Fruit fly (Drosophila melanogaster) whole organism, embryonic: ENCODE results near the gene EMC3.

ENCODE experiments used
- Adf1 ChIP-seq: fragments of 200-800 bp; sonication (Bioruptor generic); IDR thresholded peaks from 2 replicates; pipeline ENCODE4 v1.3.6; 2022; ENCODE audit warnings: missing biosample characterization, missing genetic modification characterization
- B-H1 ChIP-seq: fragments of 200-800 bp; sonication (Bioruptor generic); IDR thresholded peaks from 3 replicates; pipeline ENCODE4 v1.3.6; 2022; ENCODE audit warnings: missing biosample characterization, missing genetic modification characterization
- CG10462 ChIP-seq: fragments of 200-800 bp; sonication (Bioruptor generic); optimal IDR thresholded peaks from 2 replicates; lab custom pipeline; 2016; ENCODE audit warnings: missing biosample characterization, missing genetic modification characterization
- CG10654 ChIP-seq: fragments of 200-800 bp; sonication (Bioruptor generic); optimal IDR thresholded peaks from 2 replicates; lab custom pipeline; 2016; ENCODE audit warnings: missing biosample characterization, missing genetic modification characterization
- CG10959 ChIP-seq: fragments of 200-800 bp; sonication (Bioruptor generic); IDR thresholded peaks from 2 replicates; pipeline ENCODE4 v1.3.6; 2022; ENCODE audit warnings: missing biosample characterization, missing genetic modification characterization
- CG11723 ChIP-seq: fragments of 200-800 bp; sonication (Bioruptor generic); optimal IDR thresholded peaks from 2 replicates; lab custom pipeline; 2017; ENCODE audit warnings: missing biosample characterization, mild to moderate bottlenecking, missing genetic modification characterization
- CG12299 ChIP-seq: fragments of 200-800 bp; sonication (Bioruptor generic); optimal IDR thresholded peaks from 2 replicates; lab custom pipeline; 2018; ENCODE audit warnings: missing biosample characterization, mild to moderate bottlenecking, missing genetic modification characterization
- CG15601 ChIP-seq: fragments of 200-800 bp; sonication (Bioruptor generic); optimal IDR thresholded peaks from 3 replicates; lab custom pipeline; 2019; ENCODE audit warnings: missing biosample characterization, mild to moderate bottlenecking, missing genetic modification characterization, moderate library complexity
- CG15696 ChIP-seq: fragments of 200-800 bp; sonication (Bioruptor generic); optimal IDR thresholded peaks from 2 replicates; lab custom pipeline; 2019; ENCODE audit warnings: missing biosample characterization, mild to moderate bottlenecking, missing genetic modification characterization, moderate library complexity
- CG1647 ChIP-seq: fragments of 200-800 bp; sonication (Bioruptor generic); optimal IDR thresholded peaks from 3 replicates; lab custom pipeline; 2016; ENCODE audit warnings: missing biosample characterization, missing genetic modification characterization
- CG17186 ChIP-seq: fragments of 200-800 bp; sonication (Bioruptor generic); optimal IDR thresholded peaks from 3 replicates; lab custom pipeline; 2017; ENCODE audit warnings: missing biosample characterization, missing genetic modification reagents, missing genetic modification characterization
- CG17328 ChIP-seq: fragments of 200-800 bp; sonication (Bioruptor generic); IDR thresholded peaks from 2 replicates; pipeline ENCODE4 v1.3.6; 2022; ENCODE audit warnings: missing biosample characterization, missing genetic modification characterization
- CG17912 ChIP-seq: fragments of 200-800 bp; sonication (Bioruptor generic); optimal IDR thresholded peaks from 2 replicates; lab custom pipeline; 2018; ENCODE audit warnings: missing biosample characterization, mild to moderate bottlenecking, missing genetic modification characterization
- CG31224 ChIP-seq: fragments of 200-800 bp; sonication (Bioruptor generic); IDR thresholded peaks from 2 replicates; pipeline ENCODE4 v1.3.6; 2022; ENCODE audit warnings: missing biosample characterization, missing genetic modification characterization
- CG33557 ChIP-seq: fragments of 200-800 bp; sonication (Bioruptor generic); optimal IDR thresholded peaks from 2 replicates; lab custom pipeline; 2019; ENCODE audit warnings: missing biosample characterization, mild to moderate bottlenecking, missing genetic modification characterization, moderate library complexity
- CG34376 ChIP-seq: fragments of 200-800 bp; sonication (Bioruptor generic); optimal IDR thresholded peaks from 2 replicates; lab custom pipeline; 2018; ENCODE audit warnings: missing biosample characterization, mild to moderate bottlenecking, missing genetic modification characterization
- CG4360 ChIP-seq: fragments of 200-800 bp; sonication (Bioruptor generic); IDR thresholded peaks from 2 replicates; pipeline ENCODE4 v1.3.6; 2022; ENCODE audit warnings: missing biosample characterization, missing genetic modification characterization
- CG4617 ChIP-seq: fragments of 200-800 bp; sonication (Bioruptor generic); optimal IDR thresholded peaks from 3 replicates; lab custom pipeline; 2016; ENCODE audit warnings: missing biosample characterization, missing genetic modification characterization, borderline replicate concordance
- CG5953 ChIP-seq: fragments of 200-800 bp; sonication (Bioruptor generic); IDR thresholded peaks from 2 replicates; pipeline ENCODE4 v1.3.6; 2022; ENCODE audit warnings: missing biosample characterization, missing genetic modification characterization
- CG7357 ChIP-seq: fragments of 200-800 bp; sonication (Bioruptor generic); IDR thresholded peaks from 3 replicates; pipeline ENCODE4 v1.3.6; 2022; ENCODE audit warnings: missing biosample characterization, missing genetic modification characterization
- CG8478 ChIP-seq: fragments of >200 bp; optimal IDR thresholded peaks from 2 replicates; lab custom pipeline; 2018
- CG9215 ChIP-seq: fragments of 200-800 bp; sonication (Bioruptor generic); IDR thresholded peaks from 2 replicates; pipeline ENCODE4 v1.3.6; 2022; ENCODE audit warnings: missing biosample characterization, missing genetic modification characterization
- CG9437 ChIP-seq: fragments of 200-800 bp; sonication (Bioruptor generic); optimal IDR thresholded peaks from 2 replicates; lab custom pipeline; 2018; ENCODE audit warnings: missing biosample characterization, mild to moderate bottlenecking, missing genetic modification characterization
- CG9727 ChIP-seq: fragments of 200-800 bp; sonication (Bioruptor generic); optimal IDR thresholded peaks from 3 replicates; lab custom pipeline; 2017; ENCODE audit warnings: missing biosample characterization, mild to moderate bottlenecking, missing genetic modification characterization
- CG9797 ChIP-seq: fragments of 200-800 bp; sonication (Bioruptor generic); optimal IDR thresholded peaks from 3 replicates; lab custom pipeline; 2018; ENCODE audit warnings: missing biosample characterization, mild to moderate bottlenecking, missing genetic modification characterization
- Camta ChIP-seq: fragments of 200-800 bp; sonication (Bioruptor generic); optimal IDR thresholded peaks from 2 replicates; lab custom pipeline; 2016; ENCODE audit warnings: missing biosample characterization, missing genetic modification characterization
- Chrac-16 ChIP-seq: fragments of 200-800 bp; sonication (Bioruptor generic); optimal IDR thresholded peaks from 3 replicates; lab custom pipeline; 2016; ENCODE audit warnings: missing biosample characterization, missing genetic modification characterization
- Deaf1 ChIP-seq: fragments of 200-800 bp; optimal IDR thresholded peaks from 3 replicates; lab custom pipeline; 2019; ENCODE audit warnings: missing biosample characterization, mild to moderate bottlenecking, missing genetic modification characterization, moderate library complexity
- Doc3 ChIP-seq: fragments of 200-800 bp; sonication (Bioruptor generic); IDR thresholded peaks from 3 replicates; pipeline ENCODE4 v1.3.6; 2022; ENCODE audit warnings: missing biosample characterization, missing genetic modification characterization; ENCODE audit not compliant: partially characterized antibody
- E2f1 ChIP-seq: fragments of 200-800 bp; sonication (Bioruptor generic); IDR thresholded peaks from 2 replicates; pipeline ENCODE4 v1.3.6; 2022; ENCODE audit warnings: missing biosample characterization, missing genetic modification characterization
- Ets65A ChIP-seq: fragments of 200-800 bp; sonication (Bioruptor generic); peaks from one replicate; lab custom pipeline; 2016; ENCODE audit warnings: missing biosample characterization, missing genetic modification characterization
- HHEX ChIP-seq: fragments of 200-800 bp; sonication (Bioruptor generic); optimal IDR thresholded peaks from 3 replicates; lab custom pipeline; 2017; ENCODE audit warnings: missing biosample characterization, mild to moderate bottlenecking, missing genetic modification characterization, missing genetic modification reagents
- Hr51 ChIP-seq, 2 experiments: fragments of 200-800 bp; sonication (Bioruptor generic); optimal IDR thresholded peaks; 2 replicates in 1 of 2; 3 replicates in 1 of 2; lab custom pipeline; 2016 to 2018; ENCODE audit warnings: missing biosample characterization in 2 of 2, missing genetic modification characterization in 2 of 2, mild to moderate bottlenecking in 1 of 2, moderate library complexity in 1 of 2
- MTF-1 ChIP-seq: fragments of 200-800 bp; sonication (Bioruptor generic); optimal IDR thresholded peaks from 2 replicates; lab custom pipeline; 2018; ENCODE audit warnings: missing biosample characterization, mild to moderate bottlenecking, missing genetic modification characterization, borderline replicate concordance
- Nf-YC ChIP-seq: fragments of 200-800 bp; optimal IDR thresholded peaks from 3 replicates; lab custom pipeline; 2019; ENCODE audit warnings: missing biosample characterization, mild to moderate bottlenecking, missing genetic modification characterization, moderate library complexity
- Sry-δ ChIP-seq: fragments of 200-800 bp; sonication (Bioruptor generic); optimal IDR thresholded peaks from 2 replicates; lab custom pipeline; 2016; ENCODE audit warnings: missing biosample characterization, missing genetic modification characterization
- Xrp1 ChIP-seq: fragments of 200-800 bp; sonication (Bioruptor generic); IDR thresholded peaks from 2 replicates; pipeline ENCODE4 v1.3.6; 2022; ENCODE audit warnings: missing biosample characterization, missing genetic modification characterization
- chn ChIP-seq: fragments of 200-800 bp; sonication (Bioruptor generic); optimal IDR thresholded peaks from 2 replicates; lab custom pipeline; 2016; ENCODE audit warnings: missing biosample characterization, missing genetic modification characterization
- dmrt11E ChIP-seq: fragments of 200-800 bp; sonication (Bioruptor generic); optimal IDR thresholded peaks from 3 replicates; lab custom pipeline; 2018; ENCODE audit warnings: missing biosample characterization, mild to moderate bottlenecking, missing genetic modification characterization, moderate library complexity
- gro ChIP-seq: fragments of 200-800 bp; sonication (Bioruptor generic); optimal IDR thresholded peaks from 2 replicates; lab custom pipeline; 2016; ENCODE audit warnings: missing biosample characterization, missing genetic modification characterization
- ham ChIP-seq: fragments of 200-800 bp; sonication (Bioruptor generic); IDR thresholded peaks from 2 replicates; pipeline ENCODE4 v1.3.6; 2022; ENCODE audit warnings: missing biosample characterization, missing genetic modification characterization
- inv ChIP-seq: fragments of 200-800 bp; sonication (Bioruptor generic); IDR thresholded peaks from 2 replicates; pipeline ENCODE4 v1.3.6; 2022; ENCODE audit warnings: missing biosample characterization, missing genetic modification characterization; ENCODE audit not compliant: partially characterized antibody
- klu ChIP-seq: fragments of 200-800 bp; sonication (Bioruptor generic); IDR thresholded peaks from 2 replicates; pipeline ENCODE4 v1.3.6; 2022; ENCODE audit warnings: missing biosample characterization, missing genetic modification characterization
- odd ChIP-seq: fragments of 200-800 bp; sonication (Bioruptor generic); optimal IDR thresholded peaks from 2 replicates; lab custom pipeline; 2017; ENCODE audit warnings: missing biosample characterization, mild to moderate bottlenecking, missing genetic modification characterization
- otp ChIP-seq: fragments of 200-800 bp; sonication (Bioruptor generic); IDR thresholded peaks from 3 replicates; pipeline ENCODE4, ENCODE4 v1.3.6; 2022; ENCODE audit warnings: missing biosample characterization, missing genetic modification characterization
- pros ChIP-seq: fragments of 200-800 bp; sonication (Bioruptor generic); optimal IDR thresholded peaks from 3 replicates; lab custom pipeline; 2019; ENCODE audit warnings: missing biosample characterization, mild to moderate bottlenecking, missing genetic modification characterization, moderate library complexity
- pum ChIP-seq: fragments of 200-800 bp; sonication (Bioruptor generic); optimal IDR thresholded peaks from 2 replicates; lab custom pipeline; 2016; ENCODE audit warnings: missing biosample characterization, missing genetic modification characterization
- row ChIP-seq: fragments of 200-800 bp; sonication (Bioruptor generic); IDR thresholded peaks from 3 replicates; pipeline ENCODE4 v1.3.6; 2022; ENCODE audit warnings: missing biosample characterization, missing genetic modification characterization
- sim ChIP-seq: fragments of 200-800 bp; sonication (Bioruptor generic); IDR thresholded peaks from 2 replicates; pipeline ENCODE4 v1.3.6; 2022; ENCODE audit warnings: missing biosample characterization, missing genetic modification characterization
- trh ChIP-seq: fragments of 200-800 bp; sonication (Bioruptor generic); optimal IDR thresholded peaks from 2 replicates; lab custom pipeline; 2016; ENCODE audit warnings: missing biosample characterization, missing genetic modification characterization
- tup ChIP-seq: fragments of 200-800 bp; sonication (Bioruptor generic); optimal IDR thresholded peaks from 2 replicates; lab custom pipeline; 2016; ENCODE audit warnings: missing biosample characterization, mild to moderate bottlenecking, missing genetic modification characterization, moderate library complexity
- wdn ChIP-seq: fragments of 200-800 bp; sonication (Bioruptor generic); IDR thresholded peaks from 2 replicates; pipeline ENCODE4 v1.3.6; 2022; ENCODE audit warnings: missing biosample characterization, missing genetic modification characterization

Gene EMC3

dm6 chr2L:10732343-10732808 lies at the start of gene EMC3, which contains the start of gene Dpy-30L1 (continued):
- TF ChIP-seq CG4360 (no peak), Chrac-16 (GFP tag; lab: Kevin White, UChicago) (peak; percentile 67), MTF-1 (GFP tag; lab: Kevin White, UChicago) (no peak), CG31224 (0 out of 2 replicates have a peak, but pooled peaks have one; percentile 35), gro (GFP tag; lab: Kevin White, UChicago) (peak; percentile 66), B-H1 (GFP tag; lab: Robert Waterston, UW) (no peak), HHEX (peak; percentile 15), Hr51 (GFP tag; optimal IDR thresholded peaks at IDR 0.05; lab: Kevin White, UChicago) (peak in 1 of 2 experiments; percentile 30), CG10654 (GFP tag; lab: Kevin White, UChicago) (peak; percentile 37), CG10959 (GFP tag; lab: Robert Waterston, UW) (no peak), CG9215 (GFP tag; lab: Robert Waterston, UW) (peak; percentile 49; the same call in 1 of the 2 replicates), CG1647 (GFP tag; lab: Kevin White, UChicago) (peak; percentile 24), CG7357 (GFP tag; lab: Robert Waterston, UW) (no peak), CG10462 (no peak), odd (GFP tag; lab: Kevin White, UChicago) (no peak), otp (GFP tag; lab: Robert Waterston, UW) (no peak), CG4617 (peak; percentile 64), CG12299 (peak; percentile 15), E2f1 (GFP tag; lab: Robert Waterston, UW) (no peak), Deaf1 (tag; lab: Kevin White, UChicago) (no peak), Ets65A (GFP tag; lab: Kevin White, UChicago) (peak; percentile 92), CG17186 (GFP tag; lab: Kevin White, UChicago) (peak; percentile 77), CG9727 (GFP tag; lab: Kevin White, UChicago) (peak; percentile 52), Sry-δ (GFP tag; lab: Kevin White, UChicago) (peak; percentile 87), Adf1 (no peak), klu (GFP tag; lab: Robert Waterston, UW) (peak; percentile 12; the same call in 1 of the 2 replicates), CG17328 (GFP tag; lab: Robert Waterston, UW) (no peak), CG9437 (no peak), CG5953 (no peak), CG15601 (tag; lab: Kevin White, UChicago) (peak; percentile 79), row (peak; percentile 90), Doc3 (GFP tag; lab: Robert Waterston, UW) (peak; percentile 85), CG9797 (GFP tag; lab: Kevin White, UChicago) (no peak), CG34376 (GFP tag; lab: Kevin White, UChicago) (peak; percentile 45), CG33557 (GFP tag; lab: Kevin White, UChicago) (no peak), CG8478 (lab: Kevin White, UChicago) (no peak), sim (no peak), CG17912 (GFP tag; lab: Kevin White, UChicago) (no peak), Camta (peak; percentile 13), wdn (no peak), Xrp1 (peak; percentile 37; the same call in 1 of the 2 replicates), pum (GFP tag; lab: Kevin White, UChicago) (peak; percentile 30), pros (GFP tag; lab: Kevin White, UChicago) (no peak), chn (GFP tag; lab: Kevin White, UChicago) (peak; percentile 21), CG15696 (tag; lab: Kevin White, UChicago) (peak; percentile 41), trh (GFP tag; lab: Kevin White, UChicago) (no peak), Nf-YC (tag; lab: Kevin White, UChicago) (no peak), dmrt11E (tag; lab: Kevin White, UChicago) (peak; percentile 63), tup (GFP tag; lab: Kevin White, UChicago) (no peak), CG11723 (GFP tag; lab: Kevin White, UChicago) (no peak), ham (GFP tag; lab: Robert Waterston, UW) (no peak), inv (peak; percentile 73)
